Fruit fly (Drosophila melanogaster): ENCODE results near the gene Sec61gamma.

Gene Sec61gamma

dm6 chrX:19642819-19643504 lies at the start of gene Sec61gamma, which contains the start of gene CG12237:
TSS of gene Sec61gamma (plus strand) at chrX:19643327.
TSS of gene CG12237 (minus strand) at chrX:19642869.
- TF ChIP-seq usp (GFP tag; optimal IDR thresholded peaks at IDR 0.05) (no peak), CG8478 (optimal IDR thresholded peaks at IDR 0.05) (no peak), Dll (optimal IDR thresholded peaks at IDR 0.05) (no peak), pan (optimal IDR thresholded peaks at IDR 0.05) (no peak), psq (optimal IDR thresholded peaks at IDR 0.05) (no peak), EcR (GFP tag; optimal IDR thresholded peaks at IDR 0.05) (no peak)

- no peak for TF ChIP-seq usp (GFP tag; optimal IDR thresholded peaks at IDR 0.05)
- no peak for TF ChIP-seq pan (optimal IDR thresholded peaks at IDR 0.05)
- TF ChIP-seq CG8478 (optimal IDR thresholded peaks at IDR 0.05): no peak
- no peak for TF ChIP-seq EcR (GFP tag; optimal IDR thresholded peaks at IDR 0.05)
- TF ChIP-seq Dll (optimal IDR thresholded peaks at IDR 0.05): no peak
These were observed 47.3 kb upstream of the Sec61gamma start for dm6 chrX:19595862-19596261.

dm6 chrX:19597684-19598363 lies 45.3 kb upstream of the Sec61gamma start, which contains the start of gene RpS10b:
TSS of gene RpS10b (plus strand) at chrX:19598031.
- TF ChIP-seq EcR (GFP tag; optimal IDR thresholded peaks at IDR 0.05) (no peak), usp (GFP tag; optimal IDR thresholded peaks at IDR 0.05) (no peak), psq (optimal IDR thresholded peaks at IDR 0.05) (no peak), Dll (optimal IDR thresholded peaks at IDR 0.05) (no peak), CG8478 (optimal IDR thresholded peaks at IDR 0.05) (no peak), pan (optimal IDR thresholded peaks at IDR 0.05) (no peak)

- TF ChIP-seq usp (GFP tag; optimal IDR thresholded peaks at IDR 0.05): no peak
- TF ChIP-seq EcR (GFP tag; optimal IDR thresholded peaks at IDR 0.05): no peak
- TF ChIP-seq pan (optimal IDR thresholded peaks at IDR 0.05): no peak
- no peak for TF ChIP-seq Dll (optimal IDR thresholded peaks at IDR 0.05)
- no peak for TF ChIP-seq psq (optimal IDR thresholded peaks at IDR 0.05)
- TF ChIP-seq CG8478 (optimal IDR thresholded peaks at IDR 0.05): no peak
These were observed 44.6 kb upstream of the Sec61gamma start for dm6 chrX:19598503-19598902.

dm6 chrX:19601644-19602043 lies 41.5 kb upstream of the Sec61gamma start, which contains the start of gene CG14220:
TSS of gene CG14220 (minus strand) at chrX:19601851.
- TF ChIP-seq pan (optimal IDR thresholded peaks at IDR 0.05): no peak
- TF ChIP-seq CG8478 (optimal IDR thresholded peaks at IDR 0.05): no peak
- no peak for TF ChIP-seq usp (GFP tag; optimal IDR thresholded peaks at IDR 0.05)
- TF ChIP-seq psq (optimal IDR thresholded peaks at IDR 0.05): no peak
- no peak for TF ChIP-seq Dll (optimal IDR thresholded peaks at IDR 0.05)
- TF ChIP-seq EcR (GFP tag; optimal IDR thresholded peaks at IDR 0.05): no peak

dm6 chrX:19602483-19602882 lies 40.6 kb upstream of the Sec61gamma start:
- TF ChIP-seq EcR (GFP tag; optimal IDR thresholded peaks at IDR 0.05) (no peak), pan (optimal IDR thresholded peaks at IDR 0.05) (no peak), Dll (optimal IDR thresholded peaks at IDR 0.05) (no peak), psq (optimal IDR thresholded peaks at IDR 0.05) (no peak), CG8478 (optimal IDR thresholded peaks at IDR 0.05) (no peak)

- TF ChIP-seq psq (optimal IDR thresholded peaks at IDR 0.05) (no peak), usp (GFP tag; optimal IDR thresholded peaks at IDR 0.05) (no peak), CG8478 (optimal IDR thresholded peaks at IDR 0.05) (no peak), Dll (optimal IDR thresholded peaks at IDR 0.05) (no peak)
These were observed 39.2 kb upstream of the Sec61gamma start for dm6 chrX:19603953-19604352.

- TF ChIP-seq EcR (GFP tag; optimal IDR thresholded peaks at IDR 0.05) (no peak), pan (optimal IDR thresholded peaks at IDR 0.05) (no peak), CG8478 (optimal IDR thresholded peaks at IDR 0.05) (no peak), usp (GFP tag; optimal IDR thresholded peaks at IDR 0.05) (no peak), psq (optimal IDR thresholded peaks at IDR 0.05) (no peak), Dll (optimal IDR thresholded peaks at IDR 0.05) (no peak)
These were observed 38.1 kb upstream of the Sec61gamma start, which contains the start of gene CG14207 for dm6 chrX:19604997-19605396. TSS of gene CG14207 (plus strand) at chrX:19605199.

- TF ChIP-seq EcR (GFP tag; optimal IDR thresholded peaks at IDR 0.05): no peak
- no peak for TF ChIP-seq Dll (optimal IDR thresholded peaks at IDR 0.05)
- TF ChIP-seq pan (optimal IDR thresholded peaks at IDR 0.05): no peak
- TF ChIP-seq usp (GFP tag; optimal IDR thresholded peaks at IDR 0.05): no peak
- TF ChIP-seq psq (optimal IDR thresholded peaks at IDR 0.05): no peak
- TF ChIP-seq CG8478 (optimal IDR thresholded peaks at IDR 0.05): no peak
These were observed 37.2 kb upstream of the Sec61gamma start for dm6 chrX:19605915-19606314.

- no peak for TF ChIP-seq EcR (GFP tag; optimal IDR thresholded peaks at IDR 0.05)
- no peak for TF ChIP-seq pan (optimal IDR thresholded peaks at IDR 0.05)
- TF ChIP-seq CG8478 (optimal IDR thresholded peaks at IDR 0.05): no peak
- TF ChIP-seq Dll (optimal IDR thresholded peaks at IDR 0.05): no peak
- TF ChIP-seq usp (GFP tag; optimal IDR thresholded peaks at IDR 0.05): no peak
- TF ChIP-seq psq (optimal IDR thresholded peaks at IDR 0.05): no peak
These were observed 36.6 kb upstream of the Sec61gamma start for dm6 chrX:19606558-19606957.

- no peak for TF ChIP-seq CG8478 (optimal IDR thresholded peaks at IDR 0.05)
- TF ChIP-seq Dll (optimal IDR thresholded peaks at IDR 0.05): no peak
- TF ChIP-seq usp (GFP tag; optimal IDR thresholded peaks at IDR 0.05): no peak
- TF ChIP-seq pan (optimal IDR thresholded peaks at IDR 0.05): no peak
- no peak for TF ChIP-seq EcR (GFP tag; optimal IDR thresholded peaks at IDR 0.05)
- no peak for TF ChIP-seq psq (optimal IDR thresholded peaks at IDR 0.05)
These were observed 36.2 kb upstream of the Sec61gamma start for dm6 chrX:19606971-19607370.

- TF ChIP-seq Dll (optimal IDR thresholded peaks at IDR 0.05) (no peak), CG8478 (optimal IDR thresholded peaks at IDR 0.05) (no peak), psq (optimal IDR thresholded peaks at IDR 0.05) (no peak), usp (GFP tag; optimal IDR thresholded peaks at IDR 0.05) (no peak), pan (optimal IDR thresholded peaks at IDR 0.05) (no peak), EcR (GFP tag; optimal IDR thresholded peaks at IDR 0.05) (no peak)
These were observed 35.0 kb upstream of the Sec61gamma start for dm6 chrX:19608042-19608609.
